Worm (Caenorhabditis elegans) whole organism, midembryonic: ENCODE results near the gene degl-2.

Experiments used
- flt-1 ChIP-seq: fragments of 200-800 bp; sonication (Bioruptor generic); IDR thresholded peaks from 2 replicates; pipeline ENCODE4 v1.3.6; 2022; ENCODE audit warnings: missing genetic modification characterization, missing compliant biosample characterization
- klf-2 ChIP-seq: fragments of 200-800 bp; sonication (Bioruptor generic); conservative IDR thresholded peaks from 2 replicates; pipeline ENCODE4 v1.3.6; 2022; ENCODE audit warnings: missing genetic modification reagents, missing genetic modification characterization, missing compliant biosample characterization
- ztf-23 ChIP-seq: fragments of 200-800 bp; sonication (Bioruptor generic); IDR thresholded peaks from 2 replicates; pipeline ENCODE4 v1.3.6; 2022; ENCODE audit warnings: missing genetic modification reagents, missing genetic modification characterization, missing compliant biosample characterization

DNA sequence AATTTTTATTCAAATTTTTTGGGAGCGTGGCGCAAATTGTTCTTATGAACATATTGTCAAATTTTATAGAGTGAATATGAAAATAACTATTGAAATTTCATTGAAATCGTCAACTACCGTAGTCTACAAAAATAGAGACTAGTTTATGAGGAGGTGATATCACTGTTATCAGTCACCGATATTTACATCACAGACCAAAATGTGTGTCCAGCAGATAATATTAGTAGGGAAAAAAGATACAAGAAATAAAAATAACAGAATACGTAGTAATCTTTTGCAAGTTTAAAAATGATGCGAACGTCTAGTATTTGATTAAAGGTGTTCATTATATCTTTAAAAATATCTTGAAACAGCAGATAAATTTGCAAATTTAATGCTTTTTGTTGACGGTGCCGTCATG lies 36.0 kb downstream of the degl-2 start:
- TF ChIP-seq flt-1 (GFP tag; lab: Robert Waterston, UW), result no peak
- TF ChIP-seq ztf-23, result no peak
- TF ChIP-seq klf-2 (GFP tag; lab: Robert Waterston, UW), result no peak
